Fruit fly (Drosophila melanogaster) whole organism, adult: ENCODE data around the gene Polr2L.

Experiments used
- CG1620 ChIP-seq: fragments of 200-800 bp; sonication (Bioruptor generic); optimal IDR thresholded peaks from 2 replicates; lab custom pipeline; 2016; ENCODE audit warnings: missing biosample characterization, missing genetic modification characterization
- CG7101 ChIP-seq: fragments of 200-800 bp; sonication (Bioruptor generic); optimal IDR thresholded peaks from 2 replicates; lab custom pipeline; 2018; ENCODE audit warnings: missing biosample characterization, mild to moderate bottlenecking, missing genetic modification characterization, moderate library complexity
- Crg-1 ChIP-seq: fragments of 200-800 bp; sonication (Bioruptor generic); optimal IDR thresholded peaks from 2 replicates; lab custom pipeline; 2016; ENCODE audit warnings: missing biosample characterization, missing genetic modification characterization
- Mnt ChIP-seq: fragments of 200-800 bp; sonication (Bioruptor generic); optimal IDR thresholded peaks from 2 replicates; lab custom pipeline; 2016; ENCODE audit warnings: missing biosample characterization, mild to moderate bottlenecking, missing genetic modification characterization
- bab1 ChIP-seq: fragments of 200-800 bp; sonication (Bioruptor generic); optimal IDR thresholded peaks from 3 replicates; lab custom pipeline; 2019; ENCODE audit warnings: missing biosample characterization, mild to moderate bottlenecking, missing genetic modification characterization, moderate library complexity
- kay ChIP-seq: fragments of 200-800 bp; sonication (Bioruptor generic); peaks from one replicate; lab custom pipeline; 2016; ENCODE audit warnings: missing biosample characterization, missing genetic modification characterization, borderline replicate concordance
- pad ChIP-seq: fragments of 200-800 bp; sonication (Bioruptor generic); optimal IDR thresholded peaks from 3 replicates; lab custom pipeline; 2017; ENCODE audit warnings: missing biosample characterization, missing genetic modification characterization, mild to moderate bottlenecking, moderate library complexity, missing genetic modification reagents
- tj ChIP-seq: fragments of 200-800 bp; sonication (Bioruptor generic); optimal IDR thresholded peaks from 3 replicates; lab custom pipeline; 2017; ENCODE audit warnings: missing biosample characterization, mild to moderate bottlenecking, missing genetic modification characterization, moderate library complexity
- toe ChIP-seq: fragments of 200-800 bp; sonication (Bioruptor generic); optimal IDR thresholded peaks from 2 replicates; lab custom pipeline; 2016; ENCODE audit warnings: missing biosample characterization, missing genetic modification characterization

DNA sequence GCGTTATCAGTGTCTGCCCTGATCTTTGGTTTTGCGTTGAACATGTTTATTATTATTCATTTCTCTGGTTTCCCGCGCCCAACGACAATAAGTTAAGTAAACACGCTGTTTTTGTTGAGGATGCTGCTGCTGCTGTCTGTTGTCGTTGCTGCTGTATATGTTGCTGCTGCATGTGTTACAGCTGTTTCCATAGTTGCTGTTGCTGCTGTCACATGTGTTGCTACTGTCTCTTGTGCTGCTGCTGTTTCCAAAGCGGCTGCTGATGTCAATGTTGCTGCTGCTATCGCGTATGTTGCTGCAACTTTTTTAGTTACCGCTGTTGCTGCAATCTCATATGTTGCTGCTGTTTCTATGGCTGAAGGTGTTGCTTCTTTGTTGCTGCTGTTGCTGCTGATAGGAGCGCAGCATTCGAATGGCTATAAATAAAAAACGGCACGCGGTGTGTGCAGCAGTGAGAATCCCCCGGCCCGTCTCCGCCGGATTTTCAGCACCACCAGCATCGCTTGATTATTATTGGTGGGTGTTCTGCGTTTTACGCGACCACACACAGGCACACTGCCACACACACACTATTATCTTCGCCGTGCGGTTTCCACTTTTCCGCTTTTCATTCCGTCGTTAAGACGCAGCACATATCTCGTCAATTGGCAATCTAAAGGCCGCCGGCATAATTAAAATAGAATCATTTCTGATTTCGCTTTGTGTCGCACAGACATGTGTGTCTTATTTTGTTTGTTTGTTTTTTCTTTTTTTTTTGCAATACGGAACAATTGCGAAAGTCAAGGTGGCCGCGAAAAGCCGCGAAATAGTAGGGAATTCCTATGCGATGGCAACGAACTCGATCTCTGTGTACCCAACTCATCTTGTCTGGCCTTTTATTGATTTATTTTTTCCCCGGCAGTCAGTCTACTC lies 3.4 kb downstream of the Polr2L start:
- TF ChIP-seq CG7101 (tag; lab: Kevin White, UChicago) (no peak), kay (GFP tag; lab: Kevin White, UChicago) (no peak), CG1620 (GFP tag; lab: Kevin White, UChicago) (no peak), pad (GFP tag; lab: Kevin White, UChicago) (no peak), tj (GFP tag; lab: Kevin White, UChicago) (no peak), toe (GFP tag; lab: Kevin White, UChicago) (no peak), bab1 (GFP tag; lab: Kevin White, UChicago) (no peak), Mnt (GFP tag; lab: Kevin White, UChicago) (no peak), Crg-1 (GFP tag; lab: Kevin White, UChicago) (no peak)
